Fruit fly (Drosophila melanogaster) whole organism, adult: ENCODE results near the gene Hsp60A.

ENCODE experiments used
- CG11617 ChIP-seq: fragments of 200-800 bp; sonication (Bioruptor generic); optimal IDR thresholded peaks from 2 replicates; lab custom pipeline; 2017; ENCODE audit warnings: mild to moderate bottlenecking, missing biosample characterization, missing genetic modification reagents, missing genetic modification characterization
- CG12768 ChIP-seq: fragments of 200-800 bp; sonication (Bioruptor generic); optimal IDR thresholded peaks from 2 replicates; lab custom pipeline; 2017; ENCODE audit warnings: missing biosample characterization, missing genetic modification characterization, mild to moderate bottlenecking, moderate library complexity, missing genetic modification reagents
- CG14711 ChIP-seq: fragments of 200-800 bp; sonication (Bioruptor generic); optimal IDR thresholded peaks from 2 replicates; lab custom pipeline; 2018; ENCODE audit warnings: missing biosample characterization, mild to moderate bottlenecking, missing genetic modification characterization, moderate library complexity
- CG33017 ChIP-seq: fragments of 200-800 bp; sonication (Bioruptor generic); optimal IDR thresholded peaks from 2 replicates; lab custom pipeline; 2018; ENCODE audit warnings: missing biosample characterization, mild to moderate bottlenecking, missing genetic modification characterization, moderate library complexity
- Clk ChIP-seq: fragments of 200-800 bp; sonication (Bioruptor generic); optimal IDR thresholded peaks from 2 replicates; lab custom pipeline; 2017; ENCODE audit warnings: missing biosample characterization, missing genetic modification characterization
- Crg-1 ChIP-seq: fragments of 200-800 bp; sonication (Bioruptor generic); optimal IDR thresholded peaks from 2 replicates; lab custom pipeline; 2016; ENCODE audit warnings: missing biosample characterization, missing genetic modification characterization
- Mnt ChIP-seq: fragments of 200-800 bp; sonication (Bioruptor generic); optimal IDR thresholded peaks from 2 replicates; lab custom pipeline; 2016; ENCODE audit warnings: missing biosample characterization, mild to moderate bottlenecking, missing genetic modification characterization
- cic ChIP-seq: fragments of 200-800 bp; sonication (Bioruptor generic); optimal IDR thresholded peaks from 2 replicates; lab custom pipeline; 2017; ENCODE audit warnings: missing biosample characterization, mild to moderate bottlenecking, missing genetic modification characterization, moderate library complexity
- cnc ChIP-seq, 2 experiments: fragments of >200 bp; optimal IDR thresholded peaks; 2 replicates each; lab custom pipeline; 2017

- TF ChIP-seq cic = no peak
- no peak for TF ChIP-seq cnc (optimal IDR thresholded peaks at IDR 0.05; lab: Kevin White, UChicago)
- TF ChIP-seq CG33017 (tag; lab: Kevin White, UChicago) = no peak
- TF ChIP-seq CG14711 = peak; percentile 45
- TF ChIP-seq CG12768 (GFP tag; lab: Kevin White, UChicago) = peak; percentile 35
- TF ChIP-seq Clk (GFP tag; lab: Kevin White, UChicago) = no peak
- peak; percentile 35 for TF ChIP-seq CG11617
- TF ChIP-seq Crg-1 = peak; percentile 76
- TF ChIP-seq Mnt (GFP tag; lab: Kevin White, UChicago) = peak; percentile 50
Observed at dm6 chrX:11136587-11137512, 28.6 kb downstream of the Hsp60A start, which contains the start of gene Klp10A.
